Fruit fly (Drosophila melanogaster) whole organism, embryonic: ENCODE measurements around the gene Cpr65Au.

Source experiments
- Bdp1 ChIP-seq: fragments of 200-800 bp; sonication (Bioruptor generic); optimal IDR thresholded peaks from 3 replicates; lab custom pipeline; 2016; ENCODE audit warnings: missing biosample characterization, missing genetic modification characterization
- Bgb ChIP-seq: fragments of 200-800 bp; sonication (Bioruptor generic); IDR thresholded peaks from 2 replicates; pipeline ENCODE4 v1.3.6; 2022; ENCODE audit warnings: missing biosample characterization, missing genetic modification characterization; ENCODE audit not compliant: partially characterized antibody
- CG1024 ChIP-seq: fragments of 200-800 bp; sonication (Bioruptor generic); IDR thresholded peaks from 2 replicates; pipeline ENCODE4 v1.3.6; 2022; ENCODE audit warnings: missing biosample characterization, missing genetic modification characterization
- CG10274 ChIP-seq: fragments of 200-800 bp; sonication (Bioruptor generic); optimal IDR thresholded peaks from 3 replicates; lab custom pipeline; 2017; ENCODE audit warnings: missing biosample characterization, mild to moderate bottlenecking, missing genetic modification characterization
- CG11247 ChIP-seq: fragments of 200-800 bp; sonication (Bioruptor generic); IDR thresholded peaks from 2 replicates; pipeline ENCODE4 v1.3.6; 2022; ENCODE audit warnings: missing biosample characterization, missing genetic modification characterization
- CG11696 ChIP-seq: fragments of 200-800 bp; sonication (Bioruptor generic); IDR thresholded peaks from 2 replicates; pipeline ENCODE4 v1.3.6; 2022; ENCODE audit warnings: missing biosample characterization, missing genetic modification characterization
- CG12155 ChIP-seq: fragments of 200-800 bp; sonication (Bioruptor generic); optimal IDR thresholded peaks from 3 replicates; lab custom pipeline; 2016; ENCODE audit warnings: missing biosample characterization, missing genetic modification characterization
- CG12391 ChIP-seq: fragments of 200-800 bp; sonication (Bioruptor generic); optimal IDR thresholded peaks from 3 replicates; lab custom pipeline; 2018; ENCODE audit warnings: missing biosample characterization, mild to moderate bottlenecking, missing genetic modification characterization, moderate library complexity
- CG12744 ChIP-seq: fragments of 200-800 bp; sonication (Bioruptor generic); optimal IDR thresholded peaks from 2 replicates; lab custom pipeline; 2016; ENCODE audit warnings: missing biosample characterization, missing genetic modification characterization
- CG15269 ChIP-seq: fragments of 200-800 bp; sonication (Bioruptor generic); optimal IDR thresholded peaks from 2 replicates; lab custom pipeline; 2018; ENCODE audit warnings: missing biosample characterization, mild to moderate bottlenecking, missing genetic modification characterization, moderate library complexity
- CG17385 ChIP-seq: fragments of 200-800 bp; sonication (Bioruptor generic); optimal IDR thresholded peaks from 3 replicates; lab custom pipeline; 2018; ENCODE audit warnings: missing biosample characterization, mild to moderate bottlenecking, missing genetic modification characterization
- CG17612 ChIP-seq: fragments of 200-800 bp; sonication (Bioruptor generic); IDR thresholded peaks from 2 replicates; pipeline ENCODE4 v1.3.6; 2022; ENCODE audit warnings: missing biosample characterization, missing genetic modification characterization
- CG18764 ChIP-seq: fragments of 200-800 bp; sonication (Bioruptor generic); optimal IDR thresholded peaks from 3 replicates; lab custom pipeline; 2016; ENCODE audit warnings: missing biosample characterization, missing genetic modification characterization
- CG31388 ChIP-seq: fragments of 200-800 bp; sonication (Bioruptor generic); optimal IDR thresholded peaks from 2 replicates; lab custom pipeline; 2016; ENCODE audit warnings: missing biosample characterization, missing genetic modification characterization
- CG34376 ChIP-seq: fragments of 200-800 bp; sonication (Bioruptor generic); optimal IDR thresholded peaks from 2 replicates; lab custom pipeline; 2018; ENCODE audit warnings: missing biosample characterization, mild to moderate bottlenecking, missing genetic modification characterization
- CG4360 ChIP-seq: fragments of 200-800 bp; sonication (Bioruptor generic); IDR thresholded peaks from 2 replicates; pipeline ENCODE4 v1.3.6; 2022; ENCODE audit warnings: missing biosample characterization, missing genetic modification characterization
- CG5180 ChIP-seq: fragments of 200-800 bp; sonication (Bioruptor generic); optimal IDR thresholded peaks from 3 replicates; lab custom pipeline; 2017; ENCODE audit warnings: missing biosample characterization, missing genetic modification characterization, mild to moderate bottlenecking, moderate library complexity, missing genetic modification reagents
- CG5245 ChIP-seq: fragments of 200-800 bp; sonication (Bioruptor generic); optimal IDR thresholded peaks from 3 replicates; lab custom pipeline; 2016; ENCODE audit warnings: missing biosample characterization, missing genetic modification characterization
- CG6654 ChIP-seq: fragments of 200-800 bp; sonication (Bioruptor generic); optimal IDR thresholded peaks from 2 replicates; lab custom pipeline; 2017; ENCODE audit warnings: missing biosample characterization, mild to moderate bottlenecking, missing genetic modification characterization
- D ChIP-seq, 2 experiments: fragments of 200-800 bp in 1 of 2; fragments of >200 bp in 1 of 2; sonication (Bioruptor generic) in 1 of 2; optimal IDR thresholded peaks; 2 replicates in 1 of 2; 3 replicates in 1 of 2; lab custom pipeline; 2017; ENCODE audit warnings: mild to moderate bottlenecking in 1 of 2, missing biosample characterization in 1 of 2, missing genetic modification characterization in 1 of 2, missing genetic modification reagents in 1 of 2
- GATAe ChIP-seq: fragments of 200-800 bp; sonication (Bioruptor generic); conservative IDR thresholded peaks from 2 replicates; pipeline ENCODE4 v1.3.6; 2022; ENCODE audit warnings: missing biosample characterization, missing genetic modification characterization
- HLH4C ChIP-seq: fragments of 200-800 bp; sonication (Bioruptor generic); IDR thresholded peaks from 3 replicates; pipeline ENCODE4 v1.3.6; 2022; ENCODE audit warnings: missing biosample characterization, missing genetic modification characterization; ENCODE audit not compliant: partially characterized antibody
- Hr78 ChIP-seq, 2 experiments: fragments of 200-800 bp in 1 of 2; fragments of >200 bp in 1 of 2; sonication (Bioruptor generic) in 1 of 2; optimal IDR thresholded peaks; 2 replicates each; lab custom pipeline; 2017 to 2019; ENCODE audit warnings: missing biosample characterization in 2 of 2, missing genetic modification characterization in 2 of 2, mild to moderate bottlenecking in 1 of 2, moderate library complexity in 1 of 2
- Mes4 ChIP-seq: fragments of 200-800 bp; sonication (Bioruptor generic); optimal IDR thresholded peaks from 2 replicates; lab custom pipeline; 2016; ENCODE audit warnings: missing biosample characterization, missing genetic modification characterization
- NC2α ChIP-seq: fragments of 200-800 bp; sonication (Bioruptor generic); optimal IDR thresholded peaks from 2 replicates; lab custom pipeline; 2016; ENCODE audit warnings: missing biosample characterization, missing genetic modification characterization
- Poxn ChIP-seq: fragments of 200-800 bp; sonication (Bioruptor generic); IDR thresholded peaks from 2 replicates; pipeline ENCODE4 v1.3.6; 2022; ENCODE audit warnings: missing biosample characterization, missing genetic modification characterization
- Rfx ChIP-seq: fragments of 200-800 bp; sonication (Bioruptor generic); IDR thresholded peaks from 2 replicates; pipeline ENCODE4 v1.3.6; 2022; ENCODE audit warnings: missing biosample characterization, missing genetic modification characterization
- Side ChIP-seq: fragments of 200-800 bp; sonication (Bioruptor generic); optimal IDR thresholded peaks from 2 replicates; lab custom pipeline; 2016; ENCODE audit warnings: missing biosample characterization, missing genetic modification characterization
- Vsx1 ChIP-seq: fragments of 200-800 bp; sonication (Bioruptor generic); optimal IDR thresholded peaks from 2 replicates; lab custom pipeline; 2017; ENCODE audit warnings: missing biosample characterization, mild to moderate bottlenecking, missing genetic modification characterization, missing genetic modification reagents
- al ChIP-seq: fragments of 200-800 bp; sonication (Bioruptor generic); IDR thresholded peaks from 2 replicates; pipeline ENCODE4 v1.3.6; 2022; ENCODE audit warnings: missing biosample characterization, missing genetic modification characterization
- amos ChIP-seq: fragments of 200-800 bp; sonication (Bioruptor generic); IDR thresholded peaks from 2 replicates; pipeline ENCODE4 v1.3.6; 2022; ENCODE audit warnings: missing biosample characterization, missing genetic modification characterization; ENCODE audit not compliant: partially characterized antibody
- chn ChIP-seq: fragments of 200-800 bp; sonication (Bioruptor generic); optimal IDR thresholded peaks from 2 replicates; lab custom pipeline; 2016; ENCODE audit warnings: missing biosample characterization, missing genetic modification characterization
- her ChIP-seq: fragments of 200-800 bp; sonication (Bioruptor generic); optimal IDR thresholded peaks from 2 replicates; lab custom pipeline; 2016; ENCODE audit warnings: missing biosample characterization, missing genetic modification characterization
- lola ChIP-seq, 3 experiments: fragments of >200 bp in 2 of 3; fragments of 200-800 bp in 1 of 3; sonication (Bioruptor generic) in 1 of 3; optimal IDR thresholded peaks; 2 replicates each; lab custom pipeline; 2017 to 2019; ENCODE audit warnings: missing biosample characterization in 3 of 3, missing genetic modification characterization in 3 of 3, mild to moderate bottlenecking in 1 of 3, moderate library complexity in 1 of 3
- lov ChIP-seq, 2 experiments: fragments of 200-800 bp in 1 of 2; fragments of >200 bp in 1 of 2; sonication (Bioruptor generic) in 1 of 2; IDR thresholded peaks in 1 of 2; optimal IDR thresholded peaks in 1 of 2; 2 replicates in 1 of 2; 3 replicates in 1 of 2; pipeline versions ENCODE4 v1.3.6 to Lab custom; 2017 to 2022; ENCODE audit warnings: missing biosample characterization in 1 of 2, missing genetic modification characterization in 1 of 2
- maf-S ChIP-seq: fragments of 200-800 bp; sonication (Bioruptor generic); optimal IDR thresholded peaks from 2 replicates; lab custom pipeline; 2016; ENCODE audit warnings: missing biosample characterization, missing genetic modification characterization
- prd ChIP-seq, 3 experiments: fragments of >200 bp in 2 of 3; fragments of 200-800 bp in 1 of 3; sonication (Bioruptor generic) in 1 of 3; optimal IDR thresholded peaks in 2 of 3; IDR thresholded peaks in 1 of 3; 2 replicates in 2 of 3; 3 replicates in 1 of 3; pipeline versions ENCODE4 v1.3.6 to Lab custom; 2017 to 2022; ENCODE audit warnings: missing biosample characterization in 1 of 3, missing genetic modification characterization in 1 of 3
- pros ChIP-seq: fragments of 200-800 bp; sonication (Bioruptor generic); optimal IDR thresholded peaks from 3 replicates; lab custom pipeline; 2019; ENCODE audit warnings: missing biosample characterization, mild to moderate bottlenecking, missing genetic modification characterization, moderate library complexity
- repo ChIP-seq: fragments of 200-800 bp; sonication (Bioruptor generic); optimal IDR thresholded peaks from 2 replicates; lab custom pipeline; 2016; ENCODE audit warnings: missing biosample characterization, missing genetic modification characterization
- schlank ChIP-seq: fragments of 200-800 bp; sonication (Bioruptor generic); optimal IDR thresholded peaks from 2 replicates; lab custom pipeline; 2018; ENCODE audit warnings: missing biosample characterization, mild to moderate bottlenecking, missing genetic modification characterization
- slbo ChIP-seq: fragments of 200-800 bp; sonication (Bioruptor generic); IDR thresholded peaks from 2 replicates; pipeline ENCODE4 v1.3.6; 2022; ENCODE audit warnings: missing biosample characterization, missing genetic modification characterization
- toy ChIP-seq: fragments of 200-800 bp; sonication (Bioruptor generic); IDR thresholded peaks from 2 replicates; pipeline ENCODE4 v1.3.6; 2022; ENCODE audit warnings: missing biosample characterization, missing genetic modification characterization
- usp ChIP-seq: fragments of >200 bp; optimal IDR thresholded peaks from 2 replicates; lab custom pipeline; 2017; ENCODE audit warnings: missing biosample characterization, missing genetic modification characterization
- vvl ChIP-seq: fragments of 200-800 bp; sonication (Bioruptor generic); IDR thresholded peaks from 2 replicates; pipeline ENCODE4 v1.3.6; 2022; ENCODE audit warnings: missing biosample characterization, missing genetic modification characterization
- zen ChIP-seq: fragments of 200-800 bp; sonication (Bioruptor generic); optimal IDR thresholded peaks from 3 replicates; lab custom pipeline; 2018; ENCODE audit warnings: missing biosample characterization, mild to moderate bottlenecking, missing genetic modification characterization, moderate library complexity

Cpr65Au gene

dm6 chr3L:6129591-6129990 lies 2.3 kb downstream of the Cpr65Au start:
- peak; percentile 12; the same call in 1 of the 2 replicates for TF ChIP-seq amos (GFP tag; lab: Robert Waterston, UW)
- peak; percentile 88 for TF ChIP-seq CG11247
- TF ChIP-seq pros (GFP tag; lab: Kevin White, UChicago) = peak; percentile 24
- peak; percentile 48 for TF ChIP-seq Vsx1 (GFP tag; lab: Kevin White, UChicago)
- no peak for TF ChIP-seq NC2α (GFP tag; lab: Kevin White, UChicago)
- peak; percentile 63 for TF ChIP-seq zen (tag; lab: Kevin White, UChicago)
- no peak for TF ChIP-seq usp (GFP tag; lab: Kevin White, UChicago)
- TF ChIP-seq lola (GFP tag; optimal IDR thresholded peaks at IDR 0.05; lab: Kevin White, UChicago) = peak in 1 of 3 experiments; percentile 38
- TF ChIP-seq schlank (tag; lab: Kevin White, UChicago) = no peak
- peak; percentile 84 for TF ChIP-seq vvl (GFP tag; lab: Robert Waterston, UW)
- TF ChIP-seq CG1024 (GFP tag; lab: Robert Waterston, UW) = no peak

dm6 chr3L:6125409-6125689 lies 6.6 kb downstream of the Cpr65Au start:
- TF ChIP-seq Rfx (no peak), CG18764 (GFP tag; lab: Kevin White, UChicago) (no peak), CG6654 (GFP tag; lab: Kevin White, UChicago) (no peak), maf-S (GFP tag; lab: Kevin White, UChicago) (no peak), CG31388 (GFP tag; lab: Kevin White, UChicago) (no peak), CG15269 (tag; lab: Kevin White, UChicago) (no peak), D (optimal IDR thresholded peaks at IDR 0.05; lab: Kevin White, UChicago) (peak; percentile 60), D (GFP tag; optimal IDR thresholded peaks at IDR 0.05; lab: Kevin White, UChicago) (no peak), CG17612 (GFP tag; lab: Robert Waterston, UW) (no peak), CG12744 (GFP tag; lab: Kevin White, UChicago) (no peak), Poxn (GFP tag; lab: Robert Waterston, UW) (no peak), CG5180 (GFP tag; lab: Kevin White, UChicago) (peak; percentile 75), chn (GFP tag; lab: Kevin White, UChicago) (no peak), al (GFP tag; lab: Robert Waterston, UW) (no peak)

dm6 chr3L:6124616-6125408 lies 7.1 kb downstream of the Cpr65Au start:
- peak; percentile 75 for TF ChIP-seq Mes4 (GFP tag; lab: Kevin White, UChicago)
- peak in 1 of 2 experiments; percentile 5 for TF ChIP-seq prd (optimal IDR thresholded peaks at IDR 0.05; lab: Kevin White, UChicago)
- TF ChIP-seq prd (GFP tag; IDR thresholded peaks at IDR 0.05; lab: Robert Waterston, UW) = no peak
- TF ChIP-seq slbo (GFP tag; lab: Robert Waterston, UW) = peak; percentile 71
- peak; percentile 69; the same call in 1 of the 2 replicates for TF ChIP-seq toy (GFP tag; lab: Robert Waterston, UW)
- TF ChIP-seq lov (optimal IDR thresholded peaks at IDR 0.05; lab: Kevin White, UChicago) = no peak
- TF ChIP-seq lov (GFP tag; IDR thresholded peaks at IDR 0.05; lab: Robert Waterston, UW) = peak; percentile 97
- peak; percentile 76 for TF ChIP-seq CG11696 (GFP tag; lab: Robert Waterston, UW)
- peak; percentile 46 for TF ChIP-seq Bdp1
- TF ChIP-seq CG5245 (GFP tag; lab: Kevin White, UChicago) = peak; percentile 69
- TF ChIP-seq CG12155 = peak; percentile 59
- TF ChIP-seq CG17385 (GFP tag; lab: Kevin White, UChicago) = peak; percentile 72
- TF ChIP-seq repo (GFP tag; lab: Kevin White, UChicago) = peak; percentile 64
- TF ChIP-seq CG4360 (GFP tag; lab: Robert Waterston, UW) = peak; percentile 53
- TF ChIP-seq her (GFP tag; lab: Kevin White, UChicago) = peak; percentile 64
- peak; percentile 63 for TF ChIP-seq CG15269 (tag; lab: Kevin White, UChicago)
- no peak for TF ChIP-seq HLH4C (GFP tag; lab: Robert Waterston, UW)
- peak; percentile 69 for TF ChIP-seq CG10274
- peak; percentile 92 for TF ChIP-seq Side (GFP tag; lab: Kevin White, UChicago)
- peak; percentile 22; the same call in 1 of the 2 replicates for TF ChIP-seq Bgb (GFP tag; lab: Robert Waterston, UW)
- TF ChIP-seq CG34376 (GFP tag; lab: Kevin White, UChicago) = peak; percentile 87
- TF ChIP-seq GATAe (GFP tag; lab: Robert Waterston, UW) = no peak
- TF ChIP-seq Hr78 (GFP tag; optimal IDR thresholded peaks at IDR 0.05; lab: Kevin White, UChicago) = no peak
- peak; percentile 56 for TF ChIP-seq CG12391
